Worm (Caenorhabditis elegans): Measurements from ENCODE around the gene pnc-1.

ce11 chrIV:186110-186509, 1.8 kb downstream of the pnc-1 start:
- TF ChIP-seq ama-1 (optimal IDR thresholded peaks at IDR 0.05) (no peak), scrt-1 (GFP tag; IDR thresholded peaks at IDR 0.05) (no peak), sea-1 (GFP tag; conservative IDR thresholded peaks at IDR 0.05) (no peak), hnd-1 (tag; optimal IDR thresholded peaks at IDR 0.05) (no peak), hmbx-1 (tag; optimal IDR thresholded peaks at IDR 0.05) (no peak), tbx-11 (GFP tag; IDR thresholded peaks at IDR 0.05) (no peak), B0310.2 (tag; optimal IDR thresholded peaks at IDR 0.05) (no peak), flt-1 (GFP tag; IDR thresholded peaks at IDR 0.05) (no peak), hmg-4 (GFP tag; optimal IDR thresholded peaks at IDR 0.05) (no peak), ceh-36 (tag; optimal IDR thresholded peaks at IDR 0.05) (no peak), pes-1 (GFP tag; IDR thresholded peaks at IDR 0.05) (no peak), tbx-37 (GFP tag; conservative IDR thresholded peaks at IDR 0.05) (no peak)
